Worm (Caenorhabditis elegans): Measurements from ENCODE around the gene bkip-1.

bkip-1 gene

DNA sequence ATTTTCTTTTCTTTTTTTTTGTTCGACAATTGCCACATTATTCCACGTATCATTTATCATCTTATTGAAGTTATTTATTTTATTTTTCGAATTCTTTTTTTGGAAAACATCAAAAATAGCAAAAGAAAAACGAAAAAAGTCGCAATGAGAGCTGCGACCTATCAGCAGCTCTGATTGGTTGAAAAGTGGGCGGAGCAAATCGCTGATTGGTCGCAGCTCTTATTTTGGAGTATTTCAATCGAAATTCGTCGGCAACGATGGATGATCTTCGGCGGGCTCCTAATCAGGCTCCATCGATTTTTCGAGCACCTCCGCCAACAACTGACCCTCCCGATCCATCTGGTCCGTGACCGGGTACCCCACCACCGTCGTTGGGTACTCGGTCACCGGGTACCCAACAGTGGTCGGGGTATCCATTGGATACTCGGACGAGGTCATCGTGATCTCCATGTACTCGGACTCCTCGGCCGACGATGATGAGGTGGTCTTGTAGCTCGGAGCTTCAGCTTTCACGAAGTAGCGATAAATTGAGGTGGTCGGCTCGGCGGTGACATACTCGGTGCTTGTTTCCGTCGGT lies 11.2 kb upstream of the bkip-1 start:
- TF ChIP-seq him-1 (tag; optimal IDR thresholded peaks at IDR 0.05) (no peak), W03F9.2 (tag; optimal IDR thresholded peaks at IDR 0.05) (no peak), dao-5 (tag; optimal IDR thresholded peaks at IDR 0.05) (no peak)

ce11 chrII:14091182-14091581 lies 9.9 kb upstream of the bkip-1 start:
- TF ChIP-seq dao-5 (tag; optimal IDR thresholded peaks at IDR 0.05) (no peak), W03F9.2 (tag; optimal IDR thresholded peaks at IDR 0.05) (no peak), him-1 (tag; optimal IDR thresholded peaks at IDR 0.05) (no peak)

DNA sequence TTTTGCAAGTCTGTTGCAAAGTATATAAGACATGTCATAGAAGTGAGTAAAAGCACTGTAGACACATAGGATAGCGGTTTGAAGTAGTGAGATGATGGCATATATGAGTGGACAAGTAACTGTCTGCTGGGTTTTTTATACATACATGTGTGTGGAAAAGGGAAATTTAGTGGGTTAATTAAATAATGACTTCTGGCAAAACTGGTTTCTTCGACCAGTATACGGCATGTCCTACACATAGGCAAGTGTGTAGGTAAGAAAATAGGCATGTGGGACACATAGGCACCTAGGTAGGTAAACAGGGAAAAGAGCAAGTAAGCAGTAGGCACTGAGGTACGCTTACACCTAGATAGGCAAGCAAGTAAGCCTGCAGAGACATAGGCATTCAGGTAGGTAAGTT lies 6.5 kb upstream of the bkip-1 start, which contains the start of gene col-87:
col-87 (minus strand) TSS at position 101 of the 400 bp plus-strand sequence.
- no peak for TF ChIP-seq him-1 (tag; optimal IDR thresholded peaks at IDR 0.05)
- TF ChIP-seq dao-5 (tag; optimal IDR thresholded peaks at IDR 0.05), result no peak

ce11 chrII:14095875-14096274 lies 5.2 kb upstream of the bkip-1 start:
- TF ChIP-seq W03F9.2 (tag; optimal IDR thresholded peaks at IDR 0.05), result no peak
- no peak for TF ChIP-seq him-1 (tag; optimal IDR thresholded peaks at IDR 0.05)
- no peak for TF ChIP-seq dao-5 (tag; optimal IDR thresholded peaks at IDR 0.05)

DNA sequence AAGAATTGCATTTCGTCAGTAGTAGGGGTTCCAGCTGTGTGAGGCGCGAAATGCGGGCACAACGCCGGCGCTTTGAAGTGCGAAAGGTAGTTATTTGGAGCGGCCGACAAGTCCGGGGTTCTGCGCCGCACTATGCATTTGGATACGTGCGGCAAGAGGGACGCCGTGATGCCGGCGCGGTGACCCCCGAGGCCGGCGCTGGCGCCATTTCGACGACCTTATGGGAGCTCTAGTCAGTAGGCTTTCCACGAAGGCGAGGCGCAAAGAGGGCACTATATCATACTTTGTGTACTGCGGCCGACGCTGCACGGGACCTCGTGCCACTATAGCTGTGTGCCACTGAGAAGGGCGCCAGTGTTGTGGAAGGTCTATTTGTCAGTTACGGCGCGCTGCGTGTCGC lies 4.2 kb upstream of the bkip-1 start:
- TF ChIP-seq dao-5 (tag; optimal IDR thresholded peaks at IDR 0.05), result no peak
- no peak for TF ChIP-seq W03F9.2 (tag; optimal IDR thresholded peaks at IDR 0.05)
- no peak for TF ChIP-seq him-1 (tag; optimal IDR thresholded peaks at IDR 0.05)

DNA sequence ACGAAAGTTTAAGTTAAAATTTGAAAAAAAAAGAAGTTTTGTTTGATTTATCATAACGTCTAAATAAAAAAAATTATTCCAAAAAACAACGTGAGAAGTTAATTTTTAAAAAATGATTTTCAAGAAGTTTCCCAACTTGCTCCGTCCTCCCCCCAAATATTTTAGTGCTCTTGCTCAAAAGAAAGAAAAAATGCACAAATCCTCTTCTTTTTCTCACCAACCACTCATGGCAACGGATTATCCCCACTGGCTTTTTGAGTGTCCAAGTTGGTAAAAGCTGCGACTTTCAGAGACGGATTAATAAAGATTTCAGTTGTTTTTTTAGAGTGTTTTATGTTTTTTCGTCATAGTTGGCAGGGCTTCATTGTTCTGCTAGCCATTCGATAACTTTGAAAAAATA lies 3.5 kb upstream of the bkip-1 start, which contains the start of gene Y39G8C.2:
Y39G8C.2 (minus strand) TSS at position 101 of the 400 bp plus-strand sequence.
- TF ChIP-seq W03F9.2 (tag; optimal IDR thresholded peaks at IDR 0.05) (no peak), dao-5 (tag; optimal IDR thresholded peaks at IDR 0.05) (no peak), him-1 (tag; optimal IDR thresholded peaks at IDR 0.05) (no peak)

DNA sequence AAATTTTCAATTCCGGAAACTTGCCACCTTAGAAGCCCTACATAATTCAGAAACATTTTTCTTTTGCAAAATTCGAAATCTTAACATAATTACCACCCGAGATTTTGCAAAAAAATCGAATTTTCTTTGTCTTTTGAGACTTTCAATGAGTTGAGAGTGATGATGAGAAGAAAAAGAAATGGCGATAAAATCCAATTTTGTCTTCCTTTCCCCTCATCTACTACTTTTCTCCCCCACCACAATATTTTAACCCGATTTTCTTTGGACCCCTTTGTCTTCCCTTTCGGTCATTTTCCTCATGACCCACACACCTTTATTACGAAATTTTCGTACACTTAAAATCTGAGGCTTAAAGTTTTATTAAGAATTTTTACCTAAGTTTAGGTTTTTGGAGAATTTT lies 2.7 kb upstream of the bkip-1 start:
- TF ChIP-seq dao-5 (tag; optimal IDR thresholded peaks at IDR 0.05), result no peak
- no peak for TF ChIP-seq him-1 (tag; optimal IDR thresholded peaks at IDR 0.05)
- no peak for TF ChIP-seq W03F9.2 (tag; optimal IDR thresholded peaks at IDR 0.05)

- TF ChIP-seq W03F9.2 (tag; optimal IDR thresholded peaks at IDR 0.05) (no peak), him-1 (tag; optimal IDR thresholded peaks at IDR 0.05) (no peak), dao-5 (tag; optimal IDR thresholded peaks at IDR 0.05) (no peak)
Measured at ce11 chrII:14102112-14102511, 1.0 kb downstream of the bkip-1 start.

ce11 chrII:14104470-14104869 lies 3.4 kb downstream of the bkip-1 start, which contains the start of gene gur-4:
Gene gur-4, plus strand, starts transcription at chrII:14104770.
- no peak for TF ChIP-seq W03F9.2 (tag; optimal IDR thresholded peaks at IDR 0.05)
- TF ChIP-seq him-1 (tag; optimal IDR thresholded peaks at IDR 0.05), result no peak
- no peak for TF ChIP-seq dao-5 (tag; optimal IDR thresholded peaks at IDR 0.05)

DNA sequence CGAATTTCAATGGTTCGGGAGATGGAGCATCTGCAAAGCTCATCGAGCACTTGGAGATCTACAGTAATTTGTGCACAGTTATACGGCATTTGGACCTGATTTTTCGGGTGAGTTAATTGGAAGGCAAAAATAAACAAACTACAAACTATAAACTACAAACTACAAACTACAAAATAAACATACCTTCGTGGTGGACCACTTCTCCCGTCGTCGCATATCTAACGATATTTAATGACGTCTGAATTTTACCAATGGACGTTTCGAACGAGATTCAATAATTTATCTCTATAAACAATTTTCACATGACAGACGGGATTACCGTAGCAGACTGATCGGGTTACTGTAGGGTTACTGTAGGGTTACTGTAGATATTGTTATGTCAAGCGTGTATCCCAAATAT lies 5.1 kb downstream of the bkip-1 start:
- TF ChIP-seq him-1 (tag; optimal IDR thresholded peaks at IDR 0.05), result no peak
- no peak for TF ChIP-seq dao-5 (tag; optimal IDR thresholded peaks at IDR 0.05)
- no peak for TF ChIP-seq W03F9.2 (tag; optimal IDR thresholded peaks at IDR 0.05)

DNA sequence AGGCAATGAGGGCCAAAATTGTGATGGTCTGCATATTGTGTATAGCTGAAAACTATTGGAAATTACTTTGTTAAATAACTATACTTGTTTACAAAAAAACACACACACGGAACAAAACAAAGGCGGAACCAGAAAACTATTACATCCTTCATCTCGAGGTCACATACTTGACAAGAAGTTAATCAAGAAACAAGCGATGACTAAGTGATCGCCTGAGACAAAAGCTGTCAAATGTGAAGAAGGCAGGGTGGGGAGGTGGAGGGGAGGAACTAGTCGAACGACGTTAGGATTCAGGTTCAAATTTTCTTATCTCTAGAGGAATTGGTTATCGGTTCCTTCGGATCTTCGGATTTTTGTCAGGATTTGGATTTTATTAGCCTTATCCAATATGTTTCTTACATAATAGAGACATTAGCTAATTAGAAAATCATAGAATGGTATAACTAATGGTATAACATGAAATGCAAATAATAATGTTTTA lies 8.2 kb downstream of the bkip-1 start, which contains the start of gene cpg-7:
cpg-7 (minus strand) TSS at position 51 of the 481 bp plus-strand sequence.
- no peak for TF ChIP-seq dao-5 (tag; optimal IDR thresholded peaks at IDR 0.05)
- no peak for TF ChIP-seq W03F9.2 (tag; optimal IDR thresholded peaks at IDR 0.05)
- no peak for TF ChIP-seq him-1 (tag; optimal IDR thresholded peaks at IDR 0.05)

- TF ChIP-seq him-1 (tag; optimal IDR thresholded peaks at IDR 0.05), result no peak
- no peak for TF ChIP-seq dao-5 (tag; optimal IDR thresholded peaks at IDR 0.05)
- no peak for TF ChIP-seq W03F9.2 (tag; optimal IDR thresholded peaks at IDR 0.05)
Measured at ce11 chrII:14112842-14113241, 11.8 kb downstream of the bkip-1 start.

- TF ChIP-seq dao-5 (tag; optimal IDR thresholded peaks at IDR 0.05) (no peak), him-1 (tag; optimal IDR thresholded peaks at IDR 0.05) (no peak), W03F9.2 (tag; optimal IDR thresholded peaks at IDR 0.05) (no peak)
Measured at ce11 chrII:14118391-14118790, 17.3 kb downstream of the bkip-1 start.

ce11 chrII:14122065-14122464 lies 21.0 kb downstream of the bkip-1 start, which contains the start of gene K09E4.4:
Gene K09E4.4, minus strand, starts transcription at chrII:14122165.
- no peak for TF ChIP-seq him-1 (tag; optimal IDR thresholded peaks at IDR 0.05)

DNA sequence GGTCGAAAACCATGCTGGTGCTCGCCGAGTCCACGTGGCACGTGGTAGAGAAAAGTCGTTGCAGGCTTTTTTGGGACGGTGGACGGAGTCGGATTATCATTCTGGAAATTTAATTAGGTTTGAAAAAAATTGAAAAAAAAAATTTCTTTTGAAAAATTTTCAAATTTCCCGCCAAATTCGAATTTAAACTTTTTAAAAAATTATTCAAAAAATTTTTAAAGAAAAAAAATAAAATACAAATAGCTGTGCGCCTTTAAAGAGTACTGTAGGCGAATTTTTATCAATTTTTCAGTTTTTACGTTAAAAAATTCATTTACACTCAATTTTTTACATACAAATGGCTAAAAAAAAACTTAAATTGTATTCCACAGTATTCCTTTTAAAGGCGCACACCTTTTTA lies 25.8 kb downstream of the bkip-1 start, which contains the start of gene K09E4.3:
K09E4.3 (minus strand) TSS at position 101 of the 400 bp plus-strand sequence.
- TF ChIP-seq dao-5 (tag; optimal IDR thresholded peaks at IDR 0.05) (no peak), W03F9.2 (tag; optimal IDR thresholded peaks at IDR 0.05) (no peak), him-1 (tag; optimal IDR thresholded peaks at IDR 0.05) (no peak)
